Fruit fly (Drosophila melanogaster): ENCODE measurements around the gene Nepl15.

Gene Nepl15

dm6 chr3R:22766072-22766471, at the start of gene Nepl15:
Gene Nepl15, minus strand, starts transcription at chr3R:22766172.
- no peak for TF ChIP-seq CG11617 (GFP tag; optimal IDR thresholded peaks at IDR 0.05)
- no peak for TF ChIP-seq CG12768 (GFP tag; optimal IDR thresholded peaks at IDR 0.05)
- no peak for TF ChIP-seq CG7045 (GFP tag; optimal IDR thresholded peaks at IDR 0.05)
- no peak for TF ChIP-seq CG7101 (tag; optimal IDR thresholded peaks at IDR 0.05)
- TF ChIP-seq Crg-1 (GFP tag; optimal IDR thresholded peaks at IDR 0.05) = no peak
- TF ChIP-seq Hr96 (GFP tag; optimal IDR thresholded peaks at IDR 0.05) = no peak
- no peak for TF ChIP-seq cnc (optimal IDR thresholded peaks at IDR 0.05)
- TF ChIP-seq CG14711 (tag; optimal IDR thresholded peaks at IDR 0.05) = no peak
- no peak for TF ChIP-seq pad (GFP tag; optimal IDR thresholded peaks at IDR 0.05)
- no peak for TF ChIP-seq bab1 (GFP tag; optimal IDR thresholded peaks at IDR 0.05)
- TF ChIP-seq cic (GFP tag; optimal IDR thresholded peaks at IDR 0.05) = no peak
- no peak for TF ChIP-seq kay (GFP tag; ENCODE audit: borderline replicate concordance)
- no peak for TF ChIP-seq CG1620 (GFP tag; optimal IDR thresholded peaks at IDR 0.05)
- no peak for TF ChIP-seq CG5204 (GFP tag; optimal IDR thresholded peaks at IDR 0.05)
- no peak for TF ChIP-seq Clk (GFP tag; optimal IDR thresholded peaks at IDR 0.05)
- TF ChIP-seq ovo (GFP tag; optimal IDR thresholded peaks at IDR 0.05) = no peak
- no peak for TF ChIP-seq CG33017 (tag; optimal IDR thresholded peaks at IDR 0.05)
- TF ChIP-seq tj (GFP tag; optimal IDR thresholded peaks at IDR 0.05) = no peak
- TF ChIP-seq toe (GFP tag; optimal IDR thresholded peaks at IDR 0.05) = no peak
- TF ChIP-seq Mnt (GFP tag; optimal IDR thresholded peaks at IDR 0.05) = no peak

DNA sequence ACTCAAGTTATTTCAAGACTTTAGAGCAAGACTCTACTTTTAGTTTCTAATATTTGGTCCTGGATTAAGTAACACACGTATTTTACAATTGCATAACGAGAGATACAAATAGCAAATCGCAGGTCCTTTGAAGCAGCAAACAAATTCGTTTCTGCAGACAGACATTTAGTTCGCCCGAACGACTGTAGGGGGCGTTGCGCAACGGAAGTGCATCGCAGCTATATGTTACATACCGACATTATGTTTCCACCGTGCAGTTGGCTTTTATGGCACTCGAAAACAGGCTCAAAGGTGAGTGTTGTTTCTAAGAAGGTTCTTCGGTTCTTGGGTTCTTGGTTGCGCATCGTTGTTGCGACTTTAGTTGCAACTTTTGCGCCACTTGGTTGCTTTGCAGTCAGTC, 44.3 kb upstream of the Nepl15 start:
- no peak for TF ChIP-seq CG33017 (tag; optimal IDR thresholded peaks at IDR 0.05)
- no peak for TF ChIP-seq Crg-1 (GFP tag; optimal IDR thresholded peaks at IDR 0.05)
- TF ChIP-seq CG12768 (GFP tag; optimal IDR thresholded peaks at IDR 0.05) = no peak
- no peak for TF ChIP-seq CG11617 (GFP tag; optimal IDR thresholded peaks at IDR 0.05)
- TF ChIP-seq toe (GFP tag; optimal IDR thresholded peaks at IDR 0.05) = no peak
- TF ChIP-seq pad (GFP tag; optimal IDR thresholded peaks at IDR 0.05) = no peak
- TF ChIP-seq CG5204 (GFP tag; optimal IDR thresholded peaks at IDR 0.05) = no peak
- no peak for TF ChIP-seq CG7101 (tag; optimal IDR thresholded peaks at IDR 0.05)
- no peak for TF ChIP-seq Hr96 (GFP tag; optimal IDR thresholded peaks at IDR 0.05)
- TF ChIP-seq kay (GFP tag; ENCODE audit: borderline replicate concordance) = no peak

dm6 chr3R:22807132-22807531, 41.2 kb upstream of the Nepl15 start:
- TF ChIP-seq tj (GFP tag; optimal IDR thresholded peaks at IDR 0.05) = no peak
- no peak for TF ChIP-seq cic (GFP tag; optimal IDR thresholded peaks at IDR 0.05)
- TF ChIP-seq CG14711 (tag; optimal IDR thresholded peaks at IDR 0.05) = no peak
- TF ChIP-seq ovo (GFP tag; optimal IDR thresholded peaks at IDR 0.05) = no peak
- TF ChIP-seq CG1620 (GFP tag; optimal IDR thresholded peaks at IDR 0.05) = no peak
- no peak for TF ChIP-seq CG33017 (tag; optimal IDR thresholded peaks at IDR 0.05)
- TF ChIP-seq Mnt (GFP tag; optimal IDR thresholded peaks at IDR 0.05) = no peak
- no peak for TF ChIP-seq Hr96 (GFP tag; optimal IDR thresholded peaks at IDR 0.05)
- TF ChIP-seq CG7101 (tag; optimal IDR thresholded peaks at IDR 0.05) = no peak
- TF ChIP-seq kay (GFP tag; ENCODE audit: borderline replicate concordance) = no peak
- no peak for TF ChIP-seq Crg-1 (GFP tag; optimal IDR thresholded peaks at IDR 0.05)

dm6 chr3R:22803655-22804341, 37.8 kb upstream of the Nepl15 start, which contains the start of gene CG7031:
Gene CG7031, plus strand, starts transcription at chr3R:22804291.
- TF ChIP-seq CG1620 (GFP tag; optimal IDR thresholded peaks at IDR 0.05) (no peak), CG14711 (tag; optimal IDR thresholded peaks at IDR 0.05) (no peak), bab1 (GFP tag; optimal IDR thresholded peaks at IDR 0.05) (no peak), Clk (GFP tag; optimal IDR thresholded peaks at IDR 0.05) (no peak), Hr96 (GFP tag; optimal IDR thresholded peaks at IDR 0.05) (no peak), CG7045 (GFP tag; optimal IDR thresholded peaks at IDR 0.05) (no peak), CG12768 (GFP tag; optimal IDR thresholded peaks at IDR 0.05) (no peak), kay (GFP tag; ENCODE audit: borderline replicate concordance) (no peak), tj (GFP tag; optimal IDR thresholded peaks at IDR 0.05) (no peak), ovo (GFP tag; optimal IDR thresholded peaks at IDR 0.05) (no peak), Crg-1 (GFP tag; optimal IDR thresholded peaks at IDR 0.05) (no peak), cic (GFP tag; optimal IDR thresholded peaks at IDR 0.05) (no peak), cnc (optimal IDR thresholded peaks at IDR 0.05) (no peak), pad (GFP tag; optimal IDR thresholded peaks at IDR 0.05) (no peak)

- TF ChIP-seq CG1620 (GFP tag; optimal IDR thresholded peaks at IDR 0.05) = no peak
These were observed 28.0 kb upstream of the Nepl15 start for dm6 chr3R:22793953-22794352.

DNA sequence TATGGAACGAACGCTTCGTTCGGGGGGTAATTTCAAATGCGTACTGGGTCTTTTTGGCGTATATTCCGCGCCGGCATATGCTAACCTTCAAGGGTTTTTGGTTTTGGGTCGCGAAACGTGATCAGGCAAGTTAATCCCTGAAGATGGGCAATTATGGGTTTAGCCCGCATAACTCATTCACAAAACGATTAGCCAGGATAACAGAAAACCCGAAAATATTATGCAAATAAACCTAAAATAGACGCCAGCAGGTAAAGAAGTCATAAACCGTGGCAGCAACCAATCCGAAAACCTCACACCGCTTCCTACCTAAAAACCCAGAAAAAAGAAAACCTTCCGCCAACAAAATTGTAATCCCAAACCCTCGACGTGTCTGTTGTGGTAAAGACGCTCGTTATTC, 23.1 kb upstream of the Nepl15 start:
- TF ChIP-seq pad (GFP tag; optimal IDR thresholded peaks at IDR 0.05) = no peak
- TF ChIP-seq CG33017 (tag; optimal IDR thresholded peaks at IDR 0.05) = no peak
- TF ChIP-seq cnc (optimal IDR thresholded peaks at IDR 0.05) = no peak
- no peak for TF ChIP-seq CG1620 (GFP tag; optimal IDR thresholded peaks at IDR 0.05)
- no peak for TF ChIP-seq Hr96 (GFP tag; optimal IDR thresholded peaks at IDR 0.05)
- no peak for TF ChIP-seq tj (GFP tag; optimal IDR thresholded peaks at IDR 0.05)
- no peak for TF ChIP-seq CG12768 (GFP tag; optimal IDR thresholded peaks at IDR 0.05)
- no peak for TF ChIP-seq cic (GFP tag; optimal IDR thresholded peaks at IDR 0.05)
- TF ChIP-seq ovo (GFP tag; optimal IDR thresholded peaks at IDR 0.05) = no peak
- no peak for TF ChIP-seq toe (GFP tag; optimal IDR thresholded peaks at IDR 0.05)
- TF ChIP-seq bab1 (GFP tag; optimal IDR thresholded peaks at IDR 0.05) = no peak
- TF ChIP-seq CG7101 (tag; optimal IDR thresholded peaks at IDR 0.05) = no peak
- TF ChIP-seq CG14711 (tag; optimal IDR thresholded peaks at IDR 0.05) = no peak

Measured in whole organism, adult.